Worm (Caenorhabditis elegans): ENCODE measurements around the gene C11E4.6.

C11E4.6 gene

ce11 chrX:9610040-9610613 lies at the start of gene C11E4.6:
TSS of gene C11E4.6 (plus strand) at chrX:9610563.
- TF ChIP-seq lin-14 (GFP tag; optimal IDR thresholded peaks at IDR 0.05) (peak; percentile 57), lin-39 (tag; optimal IDR thresholded peaks at IDR 0.05) (no peak), fkh-10 (GFP tag; optimal IDR thresholded peaks at IDR 0.05) (peak; percentile 41)

DNA sequence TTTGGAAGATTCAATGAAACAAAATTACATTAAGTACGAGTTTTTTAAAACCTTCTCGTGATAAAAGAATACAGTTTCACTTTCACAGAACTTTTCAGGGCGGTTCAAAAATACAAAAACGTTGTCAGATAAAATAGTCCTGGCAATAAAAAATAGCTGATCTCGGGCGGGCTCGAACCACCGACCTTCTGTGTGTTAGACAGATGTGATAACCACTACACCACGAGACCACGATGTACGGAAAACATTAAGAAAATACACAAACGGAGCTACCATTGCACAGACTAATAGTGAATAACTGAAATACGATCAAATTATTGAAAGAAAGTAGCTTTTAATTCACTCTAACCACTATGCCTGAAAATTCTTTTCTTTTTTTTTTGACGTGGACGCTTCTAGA lies 49.4 kb upstream of the C11E4.6 start:
- TF ChIP-seq fkh-10 (GFP tag; optimal IDR thresholded peaks at IDR 0.05) (no peak), nhr-47 (tag; optimal IDR thresholded peaks at IDR 0.05) (peak; percentile 27), rnt-1 (tag; optimal IDR thresholded peaks at IDR 0.05) (peak; percentile 56), swsn-7 (tag; optimal IDR thresholded peaks at IDR 0.05) (peak; percentile 26), nhr-77 (tag; optimal IDR thresholded peaks at IDR 0.05) (no peak), irx-1 (tag; optimal IDR thresholded peaks at IDR 0.05) (no peak), mep-1 (tag; optimal IDR thresholded peaks at IDR 0.05) (peak; percentile 22), nhr-19 (GFP tag; conservative IDR thresholded peaks at IDR 0.05) (peak; percentile 54), ceh-8 (GFP tag; optimal IDR thresholded peaks at IDR 0.05) (no peak), nhr-71 (tag; optimal IDR thresholded peaks at IDR 0.05) (peak; percentile 62), hpl-2 (GFP tag; optimal IDR thresholded peaks at IDR 0.05) (no peak), nhr-90 (tag; optimal IDR thresholded peaks at IDR 0.05; ENCODE audit: poor library complexity) (peak; percentile 52), snu-23 (GFP tag; optimal IDR thresholded peaks at IDR 0.05) (peak; percentile 17), elt-2 (tag; optimal IDR thresholded peaks at IDR 0.05) (peak; percentile 27), lin-14 (GFP tag; optimal IDR thresholded peaks at IDR 0.05) (peak; percentile 7), dsc-1 (tag; optimal IDR thresholded peaks at IDR 0.05) (peak; percentile 7), nhr-20 (tag; optimal IDR thresholded peaks at IDR 0.05) (peak; percentile 34), efl-1 (optimal IDR thresholded peaks at IDR 0.05) (no peak), efl-1 (GFP tag; optimal IDR thresholded peaks at IDR 0.05 in 1 of 2) (peak in 1 of 2 experiments; percentile 12)

DNA sequence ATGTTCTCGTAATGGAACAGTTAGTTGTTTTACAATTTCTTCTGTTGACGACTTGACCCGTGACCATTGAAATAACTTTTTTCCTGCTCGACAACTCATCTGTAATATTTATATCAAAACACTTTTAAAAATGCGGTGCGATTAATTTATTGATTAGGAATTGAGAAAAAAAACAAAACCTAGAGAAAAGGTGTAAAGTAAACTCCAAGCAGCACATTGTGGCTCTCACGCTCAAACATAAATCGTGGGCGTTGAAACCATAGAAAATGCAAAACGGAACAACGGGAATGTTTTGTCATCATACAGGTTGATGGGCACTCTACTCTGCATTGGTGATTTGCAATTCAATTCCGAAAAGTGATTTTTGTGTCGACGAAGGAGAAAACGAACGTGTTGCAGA lies 44.5 kb upstream of the C11E4.6 start, which contains the start of gene moc-5:
moc-5 (minus strand) TSS at position 101 of the 400 bp plus-strand sequence.
- TF ChIP-seq sup-37 (GFP tag; optimal IDR thresholded peaks at IDR 0.05) (no peak), nhr-28 (tag; optimal IDR thresholded peaks at IDR 0.05) (no peak), ama-1 (optimal IDR thresholded peaks at IDR 0.05) (no peak), mep-1 (tag; optimal IDR thresholded peaks at IDR 0.05) (no peak), nhr-20 (tag; optimal IDR thresholded peaks at IDR 0.05) (no peak), isw-1 (GFP tag; IDR thresholded peaks at IDR 0.05) (no peak), lin-15B (tag; optimal IDR thresholded peaks at IDR 0.05) (no peak), lin-35 (GFP tag; optimal IDR thresholded peaks at IDR 0.05) (no peak), dpl-1 (GFP tag; optimal IDR thresholded peaks at IDR 0.05) (no peak)

ce11 chrX:9566429-9566828 lies 43.9 kb upstream of the C11E4.6 start, which contains the start of gene F49E2.2:
TSS of gene F49E2.2 (plus strand) at chrX:9566729.
- TF ChIP-seq tlp-1 (tag; optimal IDR thresholded peaks at IDR 0.05) (no peak), pax-3 (tag; optimal IDR thresholded peaks at IDR 0.05) (no peak), nhr-47 (tag; optimal IDR thresholded peaks at IDR 0.05) (no peak), isw-1 (GFP tag; IDR thresholded peaks at IDR 0.05) (no peak), nhr-20 (tag; optimal IDR thresholded peaks at IDR 0.05) (no peak), lin-13 (GFP tag; optimal IDR thresholded peaks at IDR 0.05) (no peak), fkh-10 (GFP tag; optimal IDR thresholded peaks at IDR 0.05) (no peak), lin-14 (GFP tag; optimal IDR thresholded peaks at IDR 0.05) (no peak), elt-3 (tag; optimal IDR thresholded peaks at IDR 0.05) (no peak), fos-1 (tag; optimal IDR thresholded peaks at IDR 0.05) (no peak), unc-98 (GFP tag; IDR thresholded peaks at IDR 0.05) (no peak)

DNA sequence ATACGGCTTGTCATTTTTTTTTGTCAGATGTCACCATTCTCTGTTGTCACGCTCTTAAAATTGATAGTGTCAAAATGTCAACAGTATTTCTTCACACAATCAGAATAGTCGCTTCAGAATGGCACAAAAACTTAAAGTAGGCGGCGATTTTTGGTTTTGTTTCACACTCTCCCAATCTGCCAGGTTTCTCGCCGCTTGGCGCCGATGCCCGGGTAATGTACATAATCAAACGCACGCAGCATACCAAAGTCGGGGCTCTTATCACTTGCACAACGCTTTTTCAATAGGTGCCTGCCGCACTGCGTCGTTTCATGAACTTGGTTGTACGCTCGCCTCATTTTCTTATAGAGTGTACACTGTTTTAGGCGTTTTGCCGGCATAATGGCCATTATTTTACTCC lies 41.8 kb upstream of the C11E4.6 start:
- TF ChIP-seq pqm-1 (tag; optimal IDR thresholded peaks at IDR 0.05) (no peak), ceh-82 (tag; optimal IDR thresholded peaks at IDR 0.05) (no peak), efl-1 (optimal IDR thresholded peaks at IDR 0.05) (no peak), efl-1 (GFP tag; optimal IDR thresholded peaks at IDR 0.05 in 1 of 2) (peak in 1 of 2 experiments; percentile 71), lin-35 (GFP tag; optimal IDR thresholded peaks at IDR 0.05) (peak in 1 of 2 experiments; percentile 3), ceh-90 (tag; optimal IDR thresholded peaks at IDR 0.05) (no peak), alr-1 (tag; optimal IDR thresholded peaks at IDR 0.05; ENCODE audit: borderline replicate concordance) (no peak), ceh-88 (GFP tag; IDR thresholded peaks at IDR 0.05) (no peak), isw-1 (GFP tag; IDR thresholded peaks at IDR 0.05) (no peak), elt-2 (tag; optimal IDR thresholded peaks at IDR 0.05) (peak; percentile 67), C16A3.4 (tag; optimal IDR thresholded peaks at IDR 0.05) (no peak)
